Fruit fly (Drosophila melanogaster) whole organism, adult: ENCODE results near the gene CG2145.
A peak's percentile ranks its signal among the peaks of the same experiment; 100 is the strongest.

Experiments
- CG11617 ChIP-seq: fragments of 200-800 bp; sonication (Bioruptor generic); optimal IDR thresholded peaks from 2 replicates; lab custom pipeline; 2017; ENCODE audit warnings: mild to moderate bottlenecking, missing biosample characterization, missing genetic modification reagents, missing genetic modification characterization
- CG12768 ChIP-seq: fragments of 200-800 bp; sonication (Bioruptor generic); optimal IDR thresholded peaks from 2 replicates; lab custom pipeline; 2017; ENCODE audit warnings: missing biosample characterization, missing genetic modification characterization, mild to moderate bottlenecking, moderate library complexity, missing genetic modification reagents
- CG14711 ChIP-seq: fragments of 200-800 bp; sonication (Bioruptor generic); optimal IDR thresholded peaks from 2 replicates; lab custom pipeline; 2018; ENCODE audit warnings: missing biosample characterization, mild to moderate bottlenecking, missing genetic modification characterization, moderate library complexity
- CG1620 ChIP-seq: fragments of 200-800 bp; sonication (Bioruptor generic); optimal IDR thresholded peaks from 2 replicates; lab custom pipeline; 2016; ENCODE audit warnings: missing biosample characterization, missing genetic modification characterization
- CG33017 ChIP-seq: fragments of 200-800 bp; sonication (Bioruptor generic); optimal IDR thresholded peaks from 2 replicates; lab custom pipeline; 2018; ENCODE audit warnings: missing biosample characterization, mild to moderate bottlenecking, missing genetic modification characterization, moderate library complexity
- CG5204 ChIP-seq: fragments of 200-800 bp; sonication (Bioruptor generic); optimal IDR thresholded peaks from 2 replicates; lab custom pipeline; 2016; ENCODE audit warnings: missing biosample characterization, missing genetic modification characterization
- CG7045 ChIP-seq: fragments of 200-800 bp; sonication (Bioruptor generic); optimal IDR thresholded peaks from 2 replicates; lab custom pipeline; 2017; ENCODE audit warnings: missing biosample characterization, mild to moderate bottlenecking, missing genetic modification characterization
- CG7101 ChIP-seq: fragments of 200-800 bp; sonication (Bioruptor generic); optimal IDR thresholded peaks from 2 replicates; lab custom pipeline; 2018; ENCODE audit warnings: missing biosample characterization, mild to moderate bottlenecking, missing genetic modification characterization, moderate library complexity
- Clk ChIP-seq: fragments of 200-800 bp; sonication (Bioruptor generic); optimal IDR thresholded peaks from 2 replicates; lab custom pipeline; 2017; ENCODE audit warnings: missing biosample characterization, missing genetic modification characterization
- Crg-1 ChIP-seq: fragments of 200-800 bp; sonication (Bioruptor generic); optimal IDR thresholded peaks from 2 replicates; lab custom pipeline; 2016; ENCODE audit warnings: missing biosample characterization, missing genetic modification characterization
- Hr96 ChIP-seq: fragments of 200-800 bp; sonication (Bioruptor generic); optimal IDR thresholded peaks from 2 replicates; lab custom pipeline; 2016; ENCODE audit warnings: missing biosample characterization, missing genetic modification characterization
- Mnt ChIP-seq: fragments of 200-800 bp; sonication (Bioruptor generic); optimal IDR thresholded peaks from 2 replicates; lab custom pipeline; 2016; ENCODE audit warnings: missing biosample characterization, mild to moderate bottlenecking, missing genetic modification characterization
- bab1 ChIP-seq: fragments of 200-800 bp; sonication (Bioruptor generic); optimal IDR thresholded peaks from 3 replicates; lab custom pipeline; 2019; ENCODE audit warnings: missing biosample characterization, mild to moderate bottlenecking, missing genetic modification characterization, moderate library complexity
- cic ChIP-seq: fragments of 200-800 bp; sonication (Bioruptor generic); optimal IDR thresholded peaks from 2 replicates; lab custom pipeline; 2017; ENCODE audit warnings: missing biosample characterization, mild to moderate bottlenecking, missing genetic modification characterization, moderate library complexity
- cnc ChIP-seq, 2 experiments: fragments of >200 bp; optimal IDR thresholded peaks; 2 replicates each; lab custom pipeline; 2017
- kay ChIP-seq: fragments of 200-800 bp; sonication (Bioruptor generic); peaks from one replicate; lab custom pipeline; 2016; ENCODE audit warnings: missing biosample characterization, missing genetic modification characterization, borderline replicate concordance
- ovo ChIP-seq: fragments of 200-800 bp; sonication (Bioruptor generic); optimal IDR thresholded peaks from 2 replicates; lab custom pipeline; 2016; ENCODE audit warnings: missing biosample characterization, missing genetic modification characterization
- pad ChIP-seq: fragments of 200-800 bp; sonication (Bioruptor generic); optimal IDR thresholded peaks from 3 replicates; lab custom pipeline; 2017; ENCODE audit warnings: missing biosample characterization, missing genetic modification characterization, mild to moderate bottlenecking, moderate library complexity, missing genetic modification reagents
- tj ChIP-seq: fragments of 200-800 bp; sonication (Bioruptor generic); optimal IDR thresholded peaks from 3 replicates; lab custom pipeline; 2017; ENCODE audit warnings: missing biosample characterization, mild to moderate bottlenecking, missing genetic modification characterization, moderate library complexity
- toe ChIP-seq: fragments of 200-800 bp; sonication (Bioruptor generic); optimal IDR thresholded peaks from 2 replicates; lab custom pipeline; 2016; ENCODE audit warnings: missing biosample characterization, missing genetic modification characterization

CG2145 gene

dm6 chrX:10891150-10891549 is 36.0 kb upstream of the CG2145 start, which contains the start of gene Ork1:
Ork1 (minus strand) TSS chrX:10891250.
- no peak for TF ChIP-seq bab1 (GFP tag; lab: Kevin White, UChicago)
- no peak for TF ChIP-seq CG33017 (tag; lab: Kevin White, UChicago)
- TF ChIP-seq pad = peak; percentile 50

DNA sequence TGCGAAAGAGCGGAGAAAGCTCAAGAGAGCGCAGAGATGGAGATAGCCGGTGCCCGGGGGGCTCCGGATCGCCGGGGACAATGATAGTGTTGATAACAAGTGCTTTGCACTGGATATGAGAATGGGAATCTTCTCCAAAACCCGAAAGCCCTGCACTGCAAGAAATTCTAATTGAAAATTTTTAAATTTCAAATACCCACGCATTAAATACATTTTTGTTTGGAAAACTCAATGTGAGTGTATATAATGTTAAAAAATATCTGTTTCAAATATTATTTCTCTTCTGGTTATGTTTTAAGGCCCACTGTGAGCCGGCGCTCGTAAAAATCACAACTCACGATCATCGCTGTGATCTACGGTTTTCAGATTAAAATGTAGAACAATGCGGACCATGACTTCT is 34.0 kb upstream of the CG2145 start:
- TF ChIP-seq pad (no peak), Mnt (GFP tag; lab: Kevin White, UChicago) (no peak), bab1 (GFP tag; lab: Kevin White, UChicago) (peak; percentile 6)

DNA sequence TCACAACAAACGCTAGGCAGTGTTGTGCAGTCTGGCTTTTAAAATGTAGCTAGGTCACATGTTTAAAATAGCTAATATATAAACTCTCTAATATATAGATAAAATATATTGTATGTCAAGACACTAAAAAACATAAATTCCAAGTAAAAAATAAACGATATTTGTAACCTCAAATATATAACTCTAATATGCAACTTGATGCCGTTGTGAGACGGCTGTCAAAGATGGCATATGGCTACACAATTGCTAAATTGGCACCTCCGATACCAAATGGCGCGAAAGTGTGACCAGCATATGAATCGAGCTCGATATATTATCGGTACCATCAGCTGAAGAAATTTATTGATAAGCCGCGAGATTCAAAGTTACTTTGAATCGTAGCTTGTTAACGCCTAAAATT is 28.0 kb upstream of the CG2145 start, which contains the start of gene CG1582:
TSS of gene CG1582 (minus strand) at position 71 of the 400 bp plus-strand sequence.
- TF ChIP-seq pad (no peak), CG7045 (GFP tag; lab: Kevin White, UChicago) (no peak), ovo (GFP tag; lab: Kevin White, UChicago) (no peak), bab1 (GFP tag; lab: Kevin White, UChicago) (peak; percentile 70), CG1620 (GFP tag; lab: Kevin White, UChicago) (no peak), toe (GFP tag; lab: Kevin White, UChicago) (no peak), CG7101 (tag; lab: Kevin White, UChicago) (peak; percentile 13), Clk (GFP tag; lab: Kevin White, UChicago) (no peak), CG12768 (GFP tag; lab: Kevin White, UChicago) (no peak), Mnt (GFP tag; lab: Kevin White, UChicago) (peak; percentile 44), CG33017 (tag; lab: Kevin White, UChicago) (no peak), CG14711 (peak; percentile 41), Hr96 (GFP tag; lab: Kevin White, UChicago) (no peak), kay (no peak), cic (GFP tag; lab: Kevin White, UChicago) (no peak), cnc (optimal IDR thresholded peaks at IDR 0.05; lab: Kevin White, UChicago) (no peak), Crg-1 (GFP tag; lab: Kevin White, UChicago) (no peak), CG5204 (GFP tag; lab: Kevin White, UChicago) (no peak), tj (GFP tag; lab: Kevin White, UChicago) (peak; percentile 14), CG11617 (GFP tag; lab: Kevin White, UChicago) (no peak)

- TF ChIP-seq Crg-1 (GFP tag; lab: Kevin White, UChicago) (no peak), ovo (GFP tag; lab: Kevin White, UChicago) (no peak), Mnt (GFP tag; lab: Kevin White, UChicago) (no peak), CG1620 (GFP tag; lab: Kevin White, UChicago) (no peak), tj (GFP tag; lab: Kevin White, UChicago) (no peak), CG12768 (GFP tag; lab: Kevin White, UChicago) (no peak), CG7045 (GFP tag; lab: Kevin White, UChicago) (no peak), cic (GFP tag; lab: Kevin White, UChicago) (no peak), CG33017 (tag; lab: Kevin White, UChicago) (no peak)
Observed at dm6 chrX:10899665-10900064, 27.5 kb upstream of the CG2145 start, which contains the start of gene CG15208. CG15208 (plus strand) TSS chrX:10899965.

DNA sequence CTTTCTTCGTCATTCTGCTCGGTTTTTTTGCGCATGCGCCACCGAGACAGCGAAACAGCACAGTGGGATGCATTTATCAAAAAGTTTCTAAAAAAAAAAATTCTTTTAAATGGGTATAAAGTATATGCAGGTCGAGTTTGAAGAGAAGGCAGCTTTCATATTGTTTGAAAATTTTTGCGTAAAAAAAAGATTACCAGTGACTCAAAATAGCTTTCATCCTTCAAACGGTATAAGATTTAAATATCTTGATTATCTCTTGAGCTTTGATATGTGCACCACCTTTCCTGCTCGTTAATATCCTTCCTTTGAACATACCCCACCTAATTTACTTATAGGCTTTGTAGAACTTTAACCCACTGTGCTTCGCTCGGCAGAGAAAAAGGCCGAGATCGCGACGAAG is 22.2 kb upstream of the CG2145 start:
- TF ChIP-seq bab1 (GFP tag; lab: Kevin White, UChicago) (peak; percentile 42), CG33017 (tag; lab: Kevin White, UChicago) (no peak), toe (GFP tag; lab: Kevin White, UChicago) (no peak), Hr96 (GFP tag; lab: Kevin White, UChicago) (no peak)

- TF ChIP-seq CG5204 (GFP tag; lab: Kevin White, UChicago) (no peak), CG14711 (no peak), CG11617 (GFP tag; lab: Kevin White, UChicago) (no peak), pad (no peak), CG7045 (GFP tag; lab: Kevin White, UChicago) (no peak), CG12768 (GFP tag; lab: Kevin White, UChicago) (no peak), cic (GFP tag; lab: Kevin White, UChicago) (no peak), ovo (GFP tag; lab: Kevin White, UChicago) (no peak), cnc (optimal IDR thresholded peaks at IDR 0.05; lab: Kevin White, UChicago) (no peak), bab1 (GFP tag; lab: Kevin White, UChicago) (no peak), tj (GFP tag; lab: Kevin White, UChicago) (no peak), toe (GFP tag; lab: Kevin White, UChicago) (no peak), Hr96 (GFP tag; lab: Kevin White, UChicago) (no peak), Mnt (GFP tag; lab: Kevin White, UChicago) (no peak)
Observed at dm6 chrX:10905467-10905866, 21.7 kb upstream of the CG2145 start, which contains the start of gene CG43901. CG43901 (plus strand) TSS chrX:10905767.

dm6 chrX:10906222-10906866 is 20.9 kb upstream of the CG2145 start:
- TF ChIP-seq tj (GFP tag; lab: Kevin White, UChicago) = peak; percentile 11
- peak; percentile 84 for TF ChIP-seq CG14711
- TF ChIP-seq cic (GFP tag; lab: Kevin White, UChicago) = no peak
